Worm (Caenorhabditis elegans): ENCODE results near the gene T19C3.3.

DNA sequence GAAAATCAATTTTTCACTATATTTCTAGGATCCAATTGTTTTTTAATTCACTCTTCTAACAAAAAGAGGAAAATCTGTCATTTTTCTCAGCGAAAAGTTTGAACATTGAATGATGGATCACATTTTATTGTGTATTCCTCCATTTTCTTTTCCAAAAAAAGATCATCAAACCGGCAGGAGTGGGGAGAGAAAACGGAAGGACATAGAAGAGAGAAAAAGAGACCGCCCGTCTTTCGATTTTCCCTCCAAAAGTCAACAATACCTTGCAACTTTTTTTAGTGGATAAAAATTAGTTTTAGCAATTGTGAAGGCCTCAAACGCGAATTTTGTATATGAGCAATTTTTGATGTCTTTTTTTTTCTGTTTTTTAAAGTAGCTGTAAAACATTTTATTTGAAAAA, 50.6 kb downstream of the T19C3.3 start:
- no peak for TF ChIP-seq ceh-13 (GFP tag; optimal IDR thresholded peaks at IDR 0.05)
- TF ChIP-seq ama-1 (optimal IDR thresholded peaks at IDR 0.05): no peak
